Worm (Caenorhabditis elegans): ENCODE data around the gene C34C12.8.

The C34C12.8 gene

ce11 chrIII:3468384-3468783 lies 8.2 kb downstream of the C34C12.8 start:
- TF ChIP-seq tab-1 (GFP tag; IDR thresholded peaks at IDR 0.05) (no peak), klf-2 (GFP tag; conservative IDR thresholded peaks at IDR 0.05) (no peak), ztf-29 (GFP tag; IDR thresholded peaks at IDR 0.05) (no peak), T22C8.4 (GFP tag; IDR thresholded peaks at IDR 0.05) (no peak), ref-1 (GFP tag; conservative IDR thresholded peaks at IDR 0.05) (no peak), med-1 (GFP tag; optimal IDR thresholded peaks at IDR 0.05; ENCODE audit: insufficient read depth) (no peak), flt-1 (GFP tag; IDR thresholded peaks at IDR 0.05) (no peak), cog-1 (tag; optimal IDR thresholded peaks at IDR 0.05) (no peak), ztf-23 (GFP tag; IDR thresholded peaks at IDR 0.05) (no peak)

- TF ChIP-seq ref-1 (GFP tag; conservative IDR thresholded peaks at IDR 0.05) (no peak), flt-1 (GFP tag; IDR thresholded peaks at IDR 0.05) (no peak), tab-1 (GFP tag; IDR thresholded peaks at IDR 0.05) (no peak), klf-2 (GFP tag; conservative IDR thresholded peaks at IDR 0.05) (no peak), cog-1 (tag; optimal IDR thresholded peaks at IDR 0.05) (no peak), ztf-23 (GFP tag; IDR thresholded peaks at IDR 0.05) (no peak), med-1 (GFP tag; optimal IDR thresholded peaks at IDR 0.05; ENCODE audit: insufficient read depth) (no peak), T22C8.4 (GFP tag; IDR thresholded peaks at IDR 0.05) (no peak), ztf-29 (GFP tag; IDR thresholded peaks at IDR 0.05) (no peak)
Measured at ce11 chrIII:3469646-3470045, 9.4 kb downstream of the C34C12.8 start, which contains the start of gene smim-14. smim-14 (minus strand) TSS chrIII:3469746.

- TF ChIP-seq ref-1 (GFP tag; conservative IDR thresholded peaks at IDR 0.05) (no peak), flt-1 (GFP tag; IDR thresholded peaks at IDR 0.05) (no peak), ztf-23 (GFP tag; IDR thresholded peaks at IDR 0.05) (no peak), med-1 (GFP tag; optimal IDR thresholded peaks at IDR 0.05; ENCODE audit: insufficient read depth) (no peak), ztf-29 (GFP tag; IDR thresholded peaks at IDR 0.05) (no peak), tab-1 (GFP tag; IDR thresholded peaks at IDR 0.05) (no peak), T22C8.4 (GFP tag; IDR thresholded peaks at IDR 0.05) (no peak), cog-1 (tag; optimal IDR thresholded peaks at IDR 0.05) (no peak), klf-2 (GFP tag; conservative IDR thresholded peaks at IDR 0.05) (no peak)
Measured at ce11 chrIII:3470433-3470832, 10.2 kb downstream of the C34C12.8 start.

- no peak for TF ChIP-seq T22C8.4 (GFP tag; IDR thresholded peaks at IDR 0.05)
Measured at ce11 chrIII:3470973-3471372, 10.8 kb downstream of the C34C12.8 start.

ce11 chrIII:3471403-3472053 lies 11.3 kb downstream of the C34C12.8 start, which contains the start of gene rsu-1:
rsu-1 (plus strand) TSS chrIII:3472003.
- TF ChIP-seq ztf-29 (GFP tag; IDR thresholded peaks at IDR 0.05) (no peak), flt-1 (GFP tag; IDR thresholded peaks at IDR 0.05) (no peak), ref-1 (GFP tag; conservative IDR thresholded peaks at IDR 0.05) (no peak), med-1 (GFP tag; optimal IDR thresholded peaks at IDR 0.05; ENCODE audit: insufficient read depth) (no peak), ztf-23 (GFP tag; IDR thresholded peaks at IDR 0.05) (no peak), T22C8.4 (GFP tag; IDR thresholded peaks at IDR 0.05) (peak; percentile 51), cog-1 (tag; optimal IDR thresholded peaks at IDR 0.05) (peak; percentile 26), klf-2 (GFP tag; conservative IDR thresholded peaks at IDR 0.05) (no peak), tab-1 (GFP tag; IDR thresholded peaks at IDR 0.05) (no peak)

ce11 chrIII:3475014-3475413 lies 14.8 kb downstream of the C34C12.8 start:
- TF ChIP-seq med-1 (GFP tag; optimal IDR thresholded peaks at IDR 0.05; ENCODE audit: insufficient read depth) (no peak), tab-1 (GFP tag; IDR thresholded peaks at IDR 0.05) (no peak), T22C8.4 (GFP tag; IDR thresholded peaks at IDR 0.05) (no peak)

ce11 chrIII:3475497-3475896 lies 15.3 kb downstream of the C34C12.8 start, which contains the start of gene C34C12.9:
C34C12.9 (minus strand) TSS chrIII:3475512.
- TF ChIP-seq cog-1 (tag; optimal IDR thresholded peaks at IDR 0.05): no peak

- TF ChIP-seq klf-2 (GFP tag; conservative IDR thresholded peaks at IDR 0.05) (peak; percentile 56; the same call in 1 of the 2 replicates), T22C8.4 (GFP tag; IDR thresholded peaks at IDR 0.05) (no peak), ztf-29 (GFP tag; IDR thresholded peaks at IDR 0.05) (no peak), med-1 (GFP tag; optimal IDR thresholded peaks at IDR 0.05; ENCODE audit: insufficient read depth) (no peak), tab-1 (GFP tag; IDR thresholded peaks at IDR 0.05) (no peak), flt-1 (GFP tag; IDR thresholded peaks at IDR 0.05) (0 out of 2 replicates have a peak, but pooled peaks have one; percentile 29), ztf-23 (GFP tag; IDR thresholded peaks at IDR 0.05) (no peak), cog-1 (tag; optimal IDR thresholded peaks at IDR 0.05) (peak; percentile 66)
Measured at ce11 chrIII:3476245-3476644, 16.0 kb downstream of the C34C12.8 start.

- no peak for TF ChIP-seq ztf-29 (GFP tag; IDR thresholded peaks at IDR 0.05)
- TF ChIP-seq T22C8.4 (GFP tag; IDR thresholded peaks at IDR 0.05): no peak
- no peak for TF ChIP-seq cog-1 (tag; optimal IDR thresholded peaks at IDR 0.05)
- TF ChIP-seq med-1 (GFP tag; optimal IDR thresholded peaks at IDR 0.05; ENCODE audit: insufficient read depth): no peak
- TF ChIP-seq flt-1 (GFP tag; IDR thresholded peaks at IDR 0.05): no peak
- TF ChIP-seq ztf-23 (GFP tag; IDR thresholded peaks at IDR 0.05): no peak
- TF ChIP-seq ref-1 (GFP tag; conservative IDR thresholded peaks at IDR 0.05): no peak
- TF ChIP-seq tab-1 (GFP tag; IDR thresholded peaks at IDR 0.05): no peak
- no peak for TF ChIP-seq klf-2 (GFP tag; conservative IDR thresholded peaks at IDR 0.05)
Measured at ce11 chrIII:3477375-3477774, 17.2 kb downstream of the C34C12.8 start.

- TF ChIP-seq klf-2 (GFP tag; conservative IDR thresholded peaks at IDR 0.05): no peak
- TF ChIP-seq cog-1 (tag; optimal IDR thresholded peaks at IDR 0.05): no peak
- TF ChIP-seq med-1 (GFP tag; optimal IDR thresholded peaks at IDR 0.05; ENCODE audit: insufficient read depth): no peak
- TF ChIP-seq T22C8.4 (GFP tag; IDR thresholded peaks at IDR 0.05): no peak
- no peak for TF ChIP-seq ref-1 (GFP tag; conservative IDR thresholded peaks at IDR 0.05)
- TF ChIP-seq ztf-23 (GFP tag; IDR thresholded peaks at IDR 0.05): no peak
Measured at ce11 chrIII:3478795-3479398, 18.7 kb downstream of the C34C12.8 start.

All from whole organism, midembryonic.